Worm (Caenorhabditis elegans) whole organism, L2 larva: ENCODE measurements around the gene F53C3.6.

ENCODE experiments used
- C34F6.9 ChIP-seq: fragments of 150-350 bp; optimal IDR thresholded peaks from 2 replicates; lab custom pipeline; 2014; ENCODE audit warnings: missing biosample characterization, missing genetic modification characterization
- R02D3.7 ChIP-seq: fragments of 150-350 bp; optimal IDR thresholded peaks from 2 replicates; lab custom pipeline; 2014; ENCODE audit warnings: missing biosample characterization, missing genetic modification characterization
- Y55F3AM.14 ChIP-seq: fragments of 200-800 bp; sonication (Bioruptor generic); optimal IDR thresholded peaks from 2 replicates; lab custom pipeline; 2018; ENCODE audit warnings: mild to moderate bottlenecking, missing genetic modification characterization, missing compliant biosample characterization
- ZK546.5 ChIP-seq: sonication (generic microtip); optimal IDR thresholded peaks from 2 replicates; lab custom pipeline; 2017; ENCODE audit warnings: missing biosample characterization, missing genetic modification characterization
- alr-1 ChIP-seq: fragments of 150-350 bp; optimal IDR thresholded peaks from 2 replicates; lab custom pipeline; 2014; ENCODE audit warnings: missing biosample characterization, missing genetic modification characterization
- aly-2 ChIP-seq: fragments of 150-350 bp; optimal IDR thresholded peaks from 2 replicates; lab custom pipeline; 2014; ENCODE audit warnings: missing biosample characterization, missing genetic modification characterization
- blmp-1 ChIP-seq: sonication (generic microtip); optimal IDR thresholded peaks from 2 replicates; lab custom pipeline; 2017; ENCODE audit warnings: missing genetic modification characterization, mild to moderate bottlenecking, missing compliant biosample characterization, antibody characterized with exemption, moderate library complexity; ENCODE audit not compliant: insufficient read depth
- ceh-16 ChIP-seq: fragments of 150-350 bp; optimal IDR thresholded peaks from 2 replicates; lab custom pipeline; 2014; ENCODE audit warnings: missing biosample characterization, missing genetic modification characterization
- crh-2 ChIP-seq: sonication (generic microtip); optimal IDR thresholded peaks from 2 replicates; lab custom pipeline; 2017; ENCODE audit warnings: missing biosample characterization, missing genetic modification characterization
- dmd-4 ChIP-seq: sonication (generic microtip); optimal IDR thresholded peaks from 2 replicates; lab custom pipeline; 2017; ENCODE audit warnings: missing biosample characterization, missing genetic modification characterization
- egl-27 ChIP-seq: sonication (generic microtip); optimal IDR thresholded peaks from 3 replicates; lab custom pipeline; 2017; ENCODE audit warnings: missing biosample characterization, missing genetic modification reagents, missing genetic modification characterization
- fos-1 ChIP-seq: fragments of 150-350 bp; optimal IDR thresholded peaks from 2 replicates; lab custom pipeline; 2014; ENCODE audit warnings: missing biosample characterization, missing genetic modification characterization
- gmeb-1 ChIP-seq: fragments of 150-350 bp; optimal IDR thresholded peaks from 2 replicates; lab custom pipeline; 2014; ENCODE audit warnings: missing biosample characterization, missing genetic modification characterization
- lin-11 ChIP-seq: fragments of 150-350 bp; sonication (generic microtip); optimal IDR thresholded peaks from 2 replicates; lab custom pipeline; 2014; ENCODE audit warnings: missing biosample characterization, missing genetic modification characterization, inconsistent platforms, mixed read lengths
- lin-39 ChIP-seq: fragments of 150-350 bp; optimal IDR thresholded peaks from 2 replicates; lab custom pipeline; 2014; ENCODE audit warnings: missing biosample characterization, missing genetic modification reagents, missing genetic modification characterization
- lsy-2 ChIP-seq, 2 experiments: fragments of 150-350 bp in 1 of 2; sonication (generic microtip) in 1 of 2; optimal IDR thresholded peaks; 2 replicates each; lab custom pipeline; 2014 to 2017; ENCODE audit warnings: missing biosample characterization in 2 of 2, missing genetic modification characterization in 2 of 2
- mbf-1 ChIP-seq: sonication (generic microtip); optimal IDR thresholded peaks from 2 replicates; lab custom pipeline; 2017; ENCODE audit warnings: missing biosample characterization, missing genetic modification characterization
- mdl-1 ChIP-seq, 2 experiments: fragments of 150-350 bp in 1 of 2; sonication (generic microtip) in 1 of 2; optimal IDR thresholded peaks; 2 replicates each; lab custom pipeline; 2017; ENCODE audit warnings: missing biosample characterization in 2 of 2, missing genetic modification characterization in 2 of 2
- nhr-10 ChIP-seq: sonication (generic microtip); optimal IDR thresholded peaks from 2 replicates; lab custom pipeline; 2017; ENCODE audit warnings: missing biosample characterization, missing genetic modification characterization
- nhr-11 ChIP-seq: fragments of 150-350 bp; optimal IDR thresholded peaks from 2 replicates; lab custom pipeline; 2014; ENCODE audit warnings: missing biosample characterization, missing genetic modification characterization
- nhr-12 ChIP-seq: fragments of 150-350 bp; optimal IDR thresholded peaks from 2 replicates; lab custom pipeline; 2014; ENCODE audit warnings: missing biosample characterization, missing genetic modification characterization
- nhr-129 ChIP-seq: fragments of 150-350 bp; optimal IDR thresholded peaks from 2 replicates; lab custom pipeline; 2014; ENCODE audit warnings: missing biosample characterization, missing genetic modification characterization
- nhr-21 ChIP-seq: fragments of 150-350 bp; optimal IDR thresholded peaks from 2 replicates; lab custom pipeline; 2014; ENCODE audit warnings: missing biosample characterization, missing genetic modification characterization
- nhr-23 ChIP-seq: fragments of 150-350 bp; optimal IDR thresholded peaks from 2 replicates; lab custom pipeline; 2014; ENCODE audit warnings: missing biosample characterization, missing genetic modification reagents, missing genetic modification characterization
- nhr-25 ChIP-seq: fragments of 150-350 bp; sonication (generic microtip); optimal IDR thresholded peaks from 3 replicates; lab custom pipeline; 2014; ENCODE audit warnings: missing biosample characterization, missing genetic modification characterization
- nhr-6 ChIP-seq: fragments of 150-350 bp; optimal IDR thresholded peaks from 2 replicates; lab custom pipeline; 2014; ENCODE audit warnings: missing biosample characterization, missing genetic modification characterization
- nhr-77 ChIP-seq: fragments of 150-350 bp; optimal IDR thresholded peaks from 2 replicates; lab custom pipeline; 2014; ENCODE audit warnings: missing biosample characterization, missing genetic modification characterization
- peb-1 ChIP-seq: fragments of 150-350 bp; optimal IDR thresholded peaks from 2 replicates; lab custom pipeline; 2014; ENCODE audit warnings: missing biosample characterization, missing genetic modification characterization
- sem-4 ChIP-seq: fragments of 150-350 bp; optimal IDR thresholded peaks from 2 replicates; lab custom pipeline; 2014; ENCODE audit warnings: missing biosample characterization, missing genetic modification reagents, missing genetic modification characterization
- sma-3 ChIP-seq: sonication (generic microtip); optimal IDR thresholded peaks from 2 replicates; lab custom pipeline; 2016; ENCODE audit warnings: missing genetic modification reagents, missing genetic modification characterization, missing compliant biosample characterization
- sma-9 ChIP-seq, 2 experiments: fragments of 150-350 bp in 1 of 2; sonication (generic microtip) in 1 of 2; optimal IDR thresholded peaks; 2 replicates each; lab custom pipeline; 2014 to 2016; ENCODE audit warnings: missing genetic modification characterization in 2 of 2, mild to moderate bottlenecking in 1 of 2, missing biosample characterization in 1 of 2, missing compliant biosample characterization in 1 of 2, missing genetic modification reagents in 1 of 2, moderate library complexity in 1 of 2
- unc-39 ChIP-seq: fragments of 150-350 bp; optimal IDR thresholded peaks from 2 replicates; lab custom pipeline; 2014; ENCODE audit warnings: missing biosample characterization, missing genetic modification characterization
- unc-55 ChIP-seq: fragments of 150-350 bp; sonication (generic microtip); optimal IDR thresholded peaks from 3 replicates; lab custom pipeline; 2014; ENCODE audit warnings: missing biosample characterization, missing genetic modification reagents, missing genetic modification characterization
- unc-62 ChIP-seq: fragments of 150-350 bp; optimal IDR thresholded peaks from 2 replicates; lab custom pipeline; 2014; ENCODE audit warnings: missing biosample characterization, missing genetic modification reagents, missing genetic modification characterization
- zag-1 ChIP-seq: fragments of 150-350 bp; optimal IDR thresholded peaks from 2 replicates; lab custom pipeline; 2014; ENCODE audit warnings: missing biosample characterization, missing genetic modification characterization
- ztf-1 ChIP-seq: fragments of 200-800 bp; sonication (Bioruptor generic); conservative IDR thresholded peaks from 2 replicates; pipeline ENCODE4 v1.3.6; 2022; ENCODE audit warnings: missing genetic modification characterization, missing compliant biosample characterization
- ztf-11 ChIP-seq: sonication (generic microtip); optimal IDR thresholded peaks from 2 replicates; lab custom pipeline; 2017; ENCODE audit warnings: missing biosample characterization, missing genetic modification characterization
- ztf-4 ChIP-seq: fragments of 150-350 bp; optimal IDR thresholded peaks from 2 replicates; lab custom pipeline; 2014; ENCODE audit warnings: missing biosample characterization, missing genetic modification characterization

F53C3.6 gene

ce11 chrII:3935990-3936389, 38.0 kb downstream of the F53C3.6 start:
- TF ChIP-seq nhr-23 (tag; lab: Kevin White, UChicago), result no peak
- TF ChIP-seq nhr-12 (tag; lab: Kevin White, UChicago), result no peak
- no peak for TF ChIP-seq R02D3.7
- no peak for TF ChIP-seq dmd-4 (tag; lab: Kevin White, UChicago)
- no peak for TF ChIP-seq lin-11 (tag; lab: Kevin White, UChicago)
- no peak for TF ChIP-seq ZK546.5
- no peak for TF ChIP-seq fos-1 (tag; lab: Kevin White, UChicago)
- TF ChIP-seq C34F6.9, result no peak
- no peak for TF ChIP-seq alr-1 (tag; lab: Kevin White, UChicago)
- no peak for TF ChIP-seq ztf-1
- no peak for TF ChIP-seq nhr-10
- TF ChIP-seq sem-4 (tag; lab: Kevin White, UChicago), result no peak
- no peak for TF ChIP-seq mdl-1 (tag; optimal IDR thresholded peaks at IDR 0.05; lab: Kevin White, UChicago)
- TF ChIP-seq ztf-11 (tag; lab: Kevin White, UChicago), result no peak
- no peak for TF ChIP-seq nhr-129 (tag; lab: Kevin White, UChicago)
- TF ChIP-seq nhr-6 (tag; lab: Kevin White, UChicago), result no peak
- no peak for TF ChIP-seq lsy-2 (tag; optimal IDR thresholded peaks at IDR 0.05; lab: Kevin White, UChicago)
- no peak for TF ChIP-seq gmeb-1 (tag; lab: Kevin White, UChicago)
- TF ChIP-seq unc-62, result no peak
- TF ChIP-seq unc-55 (GFP tag; lab: Kevin White, UChicago), result no peak

ce11 chrII:3947404-3947803, 49.5 kb downstream of the F53C3.6 start:
- TF ChIP-seq peb-1 (tag; lab: Kevin White, UChicago) (no peak), unc-62 (no peak), ceh-16 (tag; lab: Kevin White, UChicago) (no peak), Y55F3AM.14 (no peak), lin-39 (tag; lab: Kevin White, UChicago) (no peak), ztf-4 (tag; lab: Kevin White, UChicago) (no peak), nhr-77 (tag; lab: Kevin White, UChicago) (no peak), crh-2 (no peak), nhr-23 (tag; lab: Kevin White, UChicago) (no peak), mdl-1 (tag; optimal IDR thresholded peaks at IDR 0.05; lab: Kevin White, UChicago) (no peak), lin-11 (tag; lab: Kevin White, UChicago) (no peak)

ce11 chrII:3948507-3948906, 50.6 kb downstream of the F53C3.6 start:
- TF ChIP-seq nhr-10 (no peak), egl-27 (no peak), nhr-25 (tag; lab: Kevin White, UChicago) (no peak), blmp-1 (no peak), unc-55 (GFP tag; lab: Kevin White, UChicago) (peak; percentile 37), C34F6.9 (peak; percentile 53), ZK546.5 (no peak), ztf-11 (tag; lab: Kevin White, UChicago) (no peak)
- TF ChIP-seq, all 48 proteins: peak for 2

- TF ChIP-seq nhr-11 (no peak), unc-39 (tag; lab: Kevin White, UChicago) (no peak), dmd-4 (tag; lab: Kevin White, UChicago) (no peak), ztf-4 (tag; lab: Kevin White, UChicago) (no peak), ztf-1 (no peak), nhr-21 (tag; lab: Kevin White, UChicago) (no peak), nhr-12 (tag; lab: Kevin White, UChicago) (no peak), sma-3 (no peak), mbf-1 (tag; lab: Kevin White, UChicago) (no peak), aly-2 (tag; lab: Kevin White, UChicago) (no peak), zag-1 (tag; lab: Kevin White, UChicago) (no peak), sma-9 (GFP tag; optimal IDR thresholded peaks at IDR 0.05; lab: Kevin White, UChicago) (no peak), sma-9 (tag; optimal IDR thresholded peaks at IDR 0.05; lab: Kevin White, UChicago) (no peak), gmeb-1 (tag; lab: Kevin White, UChicago) (no peak), nhr-25 (tag; lab: Kevin White, UChicago) (no peak)
These were observed 52.1 kb downstream of the F53C3.6 start, which contains the start of gene sea-2 for ce11 chrII:3950077-3950476. sea-2 (plus strand) TSS chrII:3950377.
